Worm (Caenorhabditis elegans) whole organism, L3 larva: ENCODE data around the gene ceh-19.

Source experiments
- R02D3.7 ChIP-seq: fragments of 150-350 bp; optimal IDR thresholded peaks from 2 replicates; lab custom pipeline; 2014; ENCODE audit warnings: missing biosample characterization, missing genetic modification characterization
- nhr-28 ChIP-seq: fragments of 150-350 bp; optimal IDR thresholded peaks from 2 replicates; lab custom pipeline; 2014; ENCODE audit warnings: missing biosample characterization, missing genetic modification characterization
- nhr-76 ChIP-seq: fragments of 150-350 bp; sonication (generic microtip); optimal IDR thresholded peaks from 5 replicates; lab custom pipeline; 2014; ENCODE audit warnings: missing biosample characterization, missing genetic modification characterization
- skn-1 ChIP-seq: fragments of 150-350 bp; optimal IDR thresholded peaks from 2 replicates; lab custom pipeline; 2014; ENCODE audit warnings: missing biosample characterization, missing genetic modification characterization
- ztf-4 ChIP-seq: fragments of 150-350 bp; optimal IDR thresholded peaks from 2 replicates; lab custom pipeline; 2014; ENCODE audit warnings: missing biosample characterization, missing genetic modification characterization

ce11 chrIV:7956643-7957317 lies 1.0 kb upstream of the ceh-19 start, which contains the start of gene csr-1:
- no peak for TF ChIP-seq skn-1 (tag; lab: Kevin White, UChicago)
- TF ChIP-seq ztf-4 (tag; lab: Kevin White, UChicago): no peak
- TF ChIP-seq R02D3.7 (tag; lab: Kevin White, UChicago): no peak
- TF ChIP-seq nhr-28 (tag; lab: Kevin White, UChicago): no peak
- no peak for TF ChIP-seq nhr-76 (tag; lab: Kevin White, UChicago)
